Fruit fly (Drosophila melanogaster) whole organism, pupa: ENCODE results near the gene CG46394.
A peak's percentile ranks its signal among the peaks of the same experiment; 100 is the strongest.

Experiments
- CG10348 ChIP-seq: fragments of 200-800 bp; sonication (Bioruptor generic); IDR thresholded peaks from 2 replicates; pipeline ENCODE4 v1.3.6; 2022; ENCODE audit warnings: missing biosample characterization, missing genetic modification characterization
- CG12605 ChIP-seq: fragments of 200-800 bp; sonication (Bioruptor generic); IDR thresholded peaks from 2 replicates; pipeline ENCODE4 v1.3.6; 2022; ENCODE audit warnings: missing biosample characterization, missing genetic modification characterization
- CG13204 ChIP-seq: fragments of 200-800 bp; sonication (Bioruptor generic); optimal IDR thresholded peaks from 2 replicates; lab custom pipeline; 2018; ENCODE audit warnings: missing biosample characterization, mild to moderate bottlenecking, missing genetic modification characterization, moderate library complexity
- CG14655 ChIP-seq: fragments of 200-800 bp; sonication (Bioruptor generic); optimal IDR thresholded peaks from 3 replicates; lab custom pipeline; 2017; ENCODE audit warnings: mild to moderate bottlenecking, missing biosample characterization, missing genetic modification reagents, missing genetic modification characterization
- CG15710 ChIP-seq: fragments of 200-800 bp; sonication (Bioruptor generic); optimal IDR thresholded peaks from 2 replicates; lab custom pipeline; 2018; ENCODE audit warnings: missing biosample characterization, mild to moderate bottlenecking, missing genetic modification characterization, moderate library complexity
- CG17806 ChIP-seq: fragments of 200-800 bp; sonication (Bioruptor generic); optimal IDR thresholded peaks from 2 replicates; lab custom pipeline; 2018; ENCODE audit warnings: missing biosample characterization, mild to moderate bottlenecking, missing genetic modification characterization, moderate library complexity
- CG32121 ChIP-seq: fragments of 200-800 bp; sonication (Bioruptor generic); IDR thresholded peaks from 2 replicates; pipeline ENCODE4 v1.3.6; 2022; ENCODE audit warnings: missing biosample characterization, missing genetic modification characterization
- CG34367 ChIP-seq: fragments of 200-800 bp; sonication (Bioruptor generic); optimal IDR thresholded peaks from 2 replicates; lab custom pipeline; 2018; ENCODE audit warnings: missing biosample characterization, mild to moderate bottlenecking, missing genetic modification characterization
- CG4496 ChIP-seq: fragments of 200-800 bp; sonication (Bioruptor generic); IDR thresholded peaks from 3 replicates; pipeline ENCODE4 v1.3.6; 2022; ENCODE audit warnings: missing biosample characterization, missing genetic modification characterization
- CG8159 ChIP-seq: fragments of 200-800 bp; sonication (Bioruptor generic); optimal IDR thresholded peaks from 3 replicates; lab custom pipeline; 2018; ENCODE audit warnings: missing biosample characterization, mild to moderate bottlenecking, missing genetic modification characterization, moderate library complexity
- CG8301 ChIP-seq: fragments of 200-800 bp; sonication (Bioruptor generic); optimal IDR thresholded peaks from 2 replicates; lab custom pipeline; 2018; ENCODE audit warnings: missing biosample characterization, mild to moderate bottlenecking, missing genetic modification characterization
- CG9948 ChIP-seq: fragments of 200-800 bp; sonication (Bioruptor generic); optimal IDR thresholded peaks from 2 replicates; lab custom pipeline; 2018; ENCODE audit warnings: missing biosample characterization, mild to moderate bottlenecking, missing genetic modification characterization, moderate library complexity
- D1 ChIP-seq: fragments of 200-800 bp; sonication (Bioruptor generic); optimal IDR thresholded peaks from 2 replicates; lab custom pipeline; 2018; ENCODE audit warnings: missing biosample characterization, mild to moderate bottlenecking, missing genetic modification characterization, moderate library complexity
- EcR ChIP-seq: fragments of 200-800 bp; sonication (Bioruptor generic); optimal IDR thresholded peaks from 3 replicates; lab custom pipeline; 2019; ENCODE audit warnings: missing biosample characterization, missing genetic modification characterization, mild to moderate bottlenecking, moderate library complexity, missing genetic modification reagents
- Ets98B ChIP-seq: fragments of 200-800 bp; sonication (Bioruptor generic); IDR thresholded peaks from 2 replicates; pipeline ENCODE4 v1.3.6; 2022; ENCODE audit warnings: missing biosample characterization, missing genetic modification characterization
- Pif1A ChIP-seq: fragments of 200-800 bp; sonication (Bioruptor generic); optimal IDR thresholded peaks from 3 replicates; lab custom pipeline; 2016; ENCODE audit warnings: missing biosample characterization, missing genetic modification characterization
- Pif1B ChIP-seq: fragments of 200-800 bp; sonication (Bioruptor generic); optimal IDR thresholded peaks from 3 replicates; lab custom pipeline; 2016; ENCODE audit warnings: missing biosample characterization, missing genetic modification characterization
- Snoo ChIP-seq: fragments of 200-800 bp; sonication (Bioruptor generic); optimal IDR thresholded peaks from 3 replicates; lab custom pipeline; 2017; ENCODE audit warnings: missing biosample characterization, mild to moderate bottlenecking, missing genetic modification characterization, inconsistent platforms
- fd96Ca ChIP-seq: fragments of 200-800 bp; sonication (Bioruptor generic); IDR thresholded peaks from 3 replicates; pipeline ENCODE4 v1.3.6; 2022; ENCODE audit warnings: missing biosample characterization, missing genetic modification characterization
- gl ChIP-seq: fragments of 200-800 bp; sonication (Bioruptor generic); optimal IDR thresholded peaks from 2 replicates; lab custom pipeline; 2018; ENCODE audit warnings: missing biosample characterization, mild to moderate bottlenecking, missing genetic modification characterization
- rn ChIP-seq: fragments of 200-800 bp; sonication (Bioruptor generic); IDR thresholded peaks from 2 replicates; pipeline ENCODE4 v1.3.6; 2022; ENCODE audit warnings: missing biosample characterization, missing genetic modification characterization

CG46394 gene

dm6 chr3L:11593778-11594177, 6.4 kb upstream of the CG46394 start:
- peak; percentile 35 for TF ChIP-seq CG14655 (GFP tag; lab: Kevin White, UChicago)
- TF ChIP-seq CG13204 (GFP tag; lab: Kevin White, UChicago) = no peak
- peak; percentile 27 for TF ChIP-seq CG8301 (tag; lab: Kevin White, UChicago)
- peak; percentile 3 for TF ChIP-seq Pif1B
- TF ChIP-seq EcR (GFP tag; lab: Kevin White, UChicago) = no peak
- TF ChIP-seq fd96Ca (GFP tag; lab: Robert Waterston, UW) = no peak
- peak; percentile 86 for TF ChIP-seq CG8159 (tag; lab: Kevin White, UChicago)
- TF ChIP-seq rn (GFP tag; lab: Robert Waterston, UW) = no peak
- TF ChIP-seq CG34367 = peak; percentile 23
- peak; percentile 40 for TF ChIP-seq CG9948 (tag; lab: Kevin White, UChicago)
- TF ChIP-seq Snoo = no peak
- TF ChIP-seq CG17806 (tag; lab: Kevin White, UChicago) = peak; percentile 35
- TF ChIP-seq gl (tag; lab: Kevin White, UChicago) = no peak
- TF ChIP-seq CG4496 (GFP tag; lab: Robert Waterston, UW) = peak; percentile 55
- no peak for TF ChIP-seq CG12605 (GFP tag; lab: Robert Waterston, UW)
- no peak for TF ChIP-seq CG10348 (GFP tag; lab: Robert Waterston, UW)
- peak; percentile 46 for TF ChIP-seq CG15710 (tag; lab: Kevin White, UChicago)
- peak; percentile 61 for TF ChIP-seq CG32121 (GFP tag; lab: Robert Waterston, UW)
- TF ChIP-seq Pif1A = no peak
- TF ChIP-seq D1 (tag; lab: Kevin White, UChicago) = no peak
- peak; percentile 28; the same call in 1 of the 2 replicates for TF ChIP-seq Ets98B (GFP tag; lab: Robert Waterston, UW)
- TF ChIP-seq, all 21 proteins: peak for 11

- TF ChIP-seq Snoo = no peak
- no peak for TF ChIP-seq CG4496 (GFP tag; lab: Robert Waterston, UW)
- TF ChIP-seq CG8159 (tag; lab: Kevin White, UChicago) = no peak
- TF ChIP-seq CG12605 (GFP tag; lab: Robert Waterston, UW) = no peak
- TF ChIP-seq gl (tag; lab: Kevin White, UChicago) = no peak
- TF ChIP-seq CG13204 (GFP tag; lab: Kevin White, UChicago) = peak; percentile 14
- TF ChIP-seq, all 21 proteins: peak for 1
Measured at dm6 chr3L:11596585-11597252, 3.5 kb upstream of the CG46394 start, which contains the start of gene CG7368. CG7368 (plus strand) TSS chr3L:11597202.

- TF ChIP-seq CG17806 (tag; lab: Kevin White, UChicago) = peak; percentile 34
- no peak for TF ChIP-seq D1 (tag; lab: Kevin White, UChicago)
- TF ChIP-seq fd96Ca (GFP tag; lab: Robert Waterston, UW) = no peak
- no peak for TF ChIP-seq CG8301 (tag; lab: Kevin White, UChicago)
- peak; percentile 18 for TF ChIP-seq CG14655 (GFP tag; lab: Kevin White, UChicago)
- TF ChIP-seq CG8159 (tag; lab: Kevin White, UChicago) = peak; percentile 52
- TF ChIP-seq rn (GFP tag; lab: Robert Waterston, UW) = no peak
- TF ChIP-seq CG34367 = peak; percentile 18
- TF ChIP-seq Snoo = peak; percentile 22
- peak; percentile 61 for TF ChIP-seq CG15710 (tag; lab: Kevin White, UChicago)
- TF ChIP-seq CG13204 (GFP tag; lab: Kevin White, UChicago) = peak; percentile 29
- TF ChIP-seq Pif1A = no peak
- TF ChIP-seq EcR (GFP tag; lab: Kevin White, UChicago) = peak; percentile 52
- peak; percentile 38 for TF ChIP-seq CG9948 (tag; lab: Kevin White, UChicago)
- no peak for TF ChIP-seq Ets98B (GFP tag; lab: Robert Waterston, UW)
- no peak for TF ChIP-seq CG10348 (GFP tag; lab: Robert Waterston, UW)
- TF ChIP-seq Pif1B = peak; percentile 2
- TF ChIP-seq CG32121 (GFP tag; lab: Robert Waterston, UW) = no peak
- no peak for TF ChIP-seq CG12605 (GFP tag; lab: Robert Waterston, UW)
- 0 out of 3 replicates have a peak, but pooled peaks have one; percentile 22 for TF ChIP-seq CG4496 (GFP tag; lab: Robert Waterston, UW)
- no peak for TF ChIP-seq gl (tag; lab: Kevin White, UChicago)
Measured at dm6 chr3L:11599255-11599654, 915 bp upstream of the CG46394 start.

- TF ChIP-seq CG10348 (GFP tag; lab: Robert Waterston, UW) (no peak), CG9948 (tag; lab: Kevin White, UChicago) (no peak), CG8159 (tag; lab: Kevin White, UChicago) (no peak), CG14655 (GFP tag; lab: Kevin White, UChicago) (no peak), Pif1B (no peak), CG32121 (GFP tag; lab: Robert Waterston, UW) (peak; percentile 28; the same call in 1 of the 2 replicates), CG15710 (tag; lab: Kevin White, UChicago) (no peak), EcR (GFP tag; lab: Kevin White, UChicago) (no peak), CG34367 (no peak), CG12605 (GFP tag; lab: Robert Waterston, UW) (no peak), CG8301 (tag; lab: Kevin White, UChicago) (no peak), D1 (tag; lab: Kevin White, UChicago) (no peak), gl (tag; lab: Kevin White, UChicago) (no peak), Pif1A (no peak), rn (GFP tag; lab: Robert Waterston, UW) (no peak), Ets98B (GFP tag; lab: Robert Waterston, UW) (0 out of 2 replicates have a peak, but pooled peaks have one; percentile 8), CG4496 (GFP tag; lab: Robert Waterston, UW) (peak; percentile 44; the same call in 1 of the 3 replicates), CG17806 (tag; lab: Kevin White, UChicago) (no peak), Snoo (no peak), CG13204 (GFP tag; lab: Kevin White, UChicago) (no peak), fd96Ca (GFP tag; lab: Robert Waterston, UW) (0 out of 3 replicates have a peak, but pooled peaks have one; percentile 16)
Measured at dm6 chr3L:11601133-11601532, 963 bp downstream of the CG46394 start.

dm6 chr3L:11602040-11602439, 1.9 kb downstream of the CG46394 start:
- TF ChIP-seq fd96Ca (GFP tag; lab: Robert Waterston, UW) (no peak), Pif1B (no peak), gl (tag; lab: Kevin White, UChicago) (no peak)
